Worm (Caenorhabditis elegans): ENCODE data around the gene flp-25.

ce11 chrIII:9376701-9377100, 15.4 kb downstream of the flp-25 start:
- TF ChIP-seq elt-2 (tag; optimal IDR thresholded peaks at IDR 0.05): no peak
- no peak for TF ChIP-seq pqm-1 (tag; optimal IDR thresholded peaks at IDR 0.05)
- TF ChIP-seq tbx-2 (tag; optimal IDR thresholded peaks at IDR 0.05): no peak
- no peak for TF ChIP-seq nfya-1 (tag; optimal IDR thresholded peaks at IDR 0.05)
- TF ChIP-seq ztf-16 (tag; optimal IDR thresholded peaks at IDR 0.05): no peak

All from whole organism, late embryonic.